Fruit fly (Drosophila melanogaster) S2 (cell line): ENCODE results near the gene Atg17.

Experiments
- CG8478 ChIP-seq: fragments of >200 bp; optimal IDR thresholded peaks from 2 replicates; lab custom pipeline; 2018
- CTCF ChIP-seq, 2 experiments: fragments of >200 bp; optimal IDR thresholded peaks; 2 replicates each; lab custom pipeline; 2018

Atg17 gene

dm6 chr3R:5672658-5673217 lies 3.2 kb downstream of the Atg17 start:
- TF ChIP-seq CTCF (optimal IDR thresholded peaks at IDR 0.05; lab: Kevin White, UChicago), result no peak
- TF ChIP-seq CG8478, result no peak

DNA sequence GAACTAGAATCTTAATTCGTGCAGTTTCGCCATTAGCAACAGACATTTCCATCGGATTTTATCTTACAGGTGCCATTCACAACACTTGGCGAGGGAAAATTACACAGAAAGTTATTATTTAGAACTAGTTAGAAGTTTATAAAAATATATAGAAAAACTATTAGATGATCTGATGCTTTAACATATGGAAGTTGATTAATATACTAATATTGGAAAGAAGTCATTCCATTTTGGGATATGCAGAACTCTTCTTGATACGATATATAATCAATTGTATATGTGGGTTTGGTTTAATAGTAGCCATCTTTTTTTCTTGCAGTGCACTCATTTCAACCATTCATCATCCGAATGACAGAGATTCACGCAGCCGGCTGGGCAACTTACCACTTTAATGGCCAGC lies 12.7 kb downstream of the Atg17 start:
- TF ChIP-seq CTCF (optimal IDR thresholded peaks at IDR 0.05; lab: Kevin White, UChicago) (no peak), CG8478 (no peak)

dm6 chr3R:5682921-5683748 lies 13.6 kb downstream of the Atg17 start:
- TF ChIP-seq CTCF (optimal IDR thresholded peaks at IDR 0.05; lab: Kevin White, UChicago) (no peak), CG8478 (no peak)

DNA sequence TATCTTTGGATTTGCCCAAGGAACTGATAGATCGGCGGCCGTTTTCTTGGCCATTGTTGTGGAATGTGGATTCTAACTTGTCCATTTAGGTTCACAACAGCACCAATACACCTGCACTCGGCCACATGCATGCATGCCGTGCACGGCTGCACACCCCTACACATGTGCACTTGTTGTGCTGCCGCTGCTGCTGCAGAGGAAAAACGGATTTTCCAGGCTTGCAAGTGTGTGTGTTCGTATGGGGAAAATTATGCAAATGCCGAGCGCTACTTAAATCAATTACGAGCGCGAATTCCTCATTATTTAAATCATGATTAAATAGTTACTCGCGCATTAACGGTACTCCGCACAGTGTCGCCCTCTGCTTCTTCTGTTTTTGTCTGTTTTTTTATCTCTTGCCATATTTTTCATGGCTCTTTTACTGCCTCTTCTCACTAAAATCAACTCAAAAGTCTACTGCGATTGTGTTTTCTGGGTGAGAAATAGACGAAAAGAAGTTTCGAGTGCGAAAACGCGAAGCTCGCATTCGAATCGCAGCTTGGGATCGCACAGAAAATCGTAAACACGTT lies 15.1 kb downstream of the Atg17 start:
- no peak for TF ChIP-seq CG8478
- no peak for TF ChIP-seq CTCF (optimal IDR thresholded peaks at IDR 0.05; lab: Kevin White, UChicago)

DNA sequence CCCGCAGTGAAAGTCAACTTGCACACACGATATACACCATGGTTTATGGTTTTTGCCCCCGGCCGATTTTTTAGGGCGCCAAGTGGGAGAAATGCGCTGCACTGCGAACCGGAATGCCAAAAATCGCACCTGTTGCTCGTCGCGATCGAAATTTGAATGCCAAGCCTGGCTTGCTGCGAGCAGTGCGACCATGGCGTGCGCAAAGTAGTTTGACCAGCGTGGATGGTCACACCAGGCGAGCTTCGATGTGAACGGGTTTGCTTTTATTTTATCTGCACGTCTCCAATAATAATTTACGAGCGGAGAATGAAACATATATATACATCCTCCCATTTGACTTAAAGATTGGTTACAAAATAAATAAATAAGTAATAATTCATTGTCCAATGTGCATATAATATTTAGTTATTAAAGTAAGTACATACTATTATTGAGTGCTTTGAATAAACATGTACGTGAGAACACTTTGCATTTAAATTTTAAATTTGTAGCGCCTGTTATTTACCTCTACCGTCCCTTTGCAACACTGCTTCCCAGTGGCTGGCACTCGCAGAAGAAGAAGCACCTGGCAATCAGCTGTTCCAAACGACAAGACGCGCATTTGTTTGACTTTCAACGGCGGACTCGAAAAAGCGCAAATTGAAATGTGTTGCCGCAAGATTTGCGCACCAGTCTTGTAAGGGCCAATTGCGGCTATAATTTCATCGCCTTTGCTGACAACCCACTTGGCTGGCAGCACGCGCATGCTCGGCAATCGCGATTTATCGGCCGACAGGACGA lies 15.9 kb downstream of the Atg17 start, which contains the start of the genes Rab23 and plx:
Rab23 (minus strand) TSS at position 166 of the 780 bp plus-strand sequence.
plx (plus strand) TSS at position 587 of the 780 bp plus-strand sequence.
- TF ChIP-seq CTCF (optimal IDR thresholded peaks at IDR 0.05; lab: Kevin White, UChicago), result peak in 1 of 2 experiments; percentile 27
- no peak for TF ChIP-seq CG8478

dm6 chr3R:5686049-5686757 lies 16.7 kb downstream of the Atg17 start:
- TF ChIP-seq CTCF (optimal IDR thresholded peaks at IDR 0.05; lab: Kevin White, UChicago) (no peak), CG8478 (no peak)

DNA sequence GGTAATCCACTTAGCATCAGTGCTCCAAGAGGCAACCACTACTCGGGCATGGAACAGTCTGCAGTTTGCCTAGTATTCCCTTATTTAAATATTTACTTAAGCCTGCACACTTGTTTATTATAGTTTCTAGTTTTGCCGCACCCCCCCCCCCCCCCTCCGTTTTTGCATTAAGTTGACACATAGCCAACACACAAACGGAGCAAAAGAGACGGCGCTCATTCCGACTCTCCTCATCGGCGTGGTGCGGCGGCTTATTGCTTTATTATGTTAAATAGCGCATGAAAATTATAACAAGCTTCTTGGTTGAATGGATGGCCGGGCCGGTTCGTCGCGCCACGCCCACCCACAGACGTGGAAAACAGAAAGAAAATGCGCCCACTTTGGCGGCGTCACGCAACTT lies 20.1 kb downstream of the Atg17 start:
- TF ChIP-seq CG8478 (no peak), CTCF (optimal IDR thresholded peaks at IDR 0.05; lab: Kevin White, UChicago) (no peak)

DNA sequence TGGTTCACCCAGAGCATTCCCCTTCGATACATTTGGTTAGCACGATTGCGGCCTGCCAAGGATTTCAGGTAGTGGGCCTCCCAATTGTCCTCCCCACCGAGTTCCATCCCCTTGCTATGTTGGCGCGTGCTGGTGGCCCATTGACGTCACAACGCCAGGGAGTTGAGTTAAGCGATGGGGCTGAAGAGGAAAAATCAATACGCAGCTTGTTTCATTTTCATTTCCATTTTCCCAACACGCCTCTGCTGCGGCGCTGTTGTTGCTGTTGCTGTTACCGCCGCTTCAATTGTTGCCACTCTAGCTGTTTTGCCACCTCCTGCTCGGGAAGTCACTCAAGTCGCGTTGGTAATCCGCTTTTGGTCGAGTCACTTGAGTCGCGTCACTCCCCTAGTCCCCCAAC lies 21.5 kb downstream of the Atg17 start:
- TF ChIP-seq CTCF (optimal IDR thresholded peaks at IDR 0.05; lab: Kevin White, UChicago), result no peak
- TF ChIP-seq CG8478, result no peak

DNA sequence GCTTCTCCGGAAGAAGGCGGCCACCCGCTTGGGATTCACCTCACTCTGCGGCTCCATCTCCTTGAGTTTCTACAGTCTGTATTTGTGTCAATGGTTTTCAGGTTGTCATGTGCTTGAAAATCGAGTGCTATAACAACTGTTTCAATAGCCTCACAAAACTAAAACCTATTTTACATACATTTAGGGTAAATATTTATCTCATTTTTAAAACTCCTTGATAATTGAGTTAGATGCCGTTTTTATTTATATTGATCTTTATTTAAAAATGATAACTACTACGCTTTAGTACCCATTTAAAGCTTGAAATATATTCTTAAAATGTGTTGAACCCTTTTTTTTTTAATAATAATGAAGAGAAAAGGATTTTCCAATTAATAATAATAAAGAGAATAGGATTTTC lies 23.7 kb downstream of the Atg17 start, which contains the start of gene CG2104:
CG2104 (minus strand) TSS at position 101 of the 400 bp plus-strand sequence.
- TF ChIP-seq CG8478 (no peak), CTCF (optimal IDR thresholded peaks at IDR 0.05; lab: Kevin White, UChicago) (no peak)

DNA sequence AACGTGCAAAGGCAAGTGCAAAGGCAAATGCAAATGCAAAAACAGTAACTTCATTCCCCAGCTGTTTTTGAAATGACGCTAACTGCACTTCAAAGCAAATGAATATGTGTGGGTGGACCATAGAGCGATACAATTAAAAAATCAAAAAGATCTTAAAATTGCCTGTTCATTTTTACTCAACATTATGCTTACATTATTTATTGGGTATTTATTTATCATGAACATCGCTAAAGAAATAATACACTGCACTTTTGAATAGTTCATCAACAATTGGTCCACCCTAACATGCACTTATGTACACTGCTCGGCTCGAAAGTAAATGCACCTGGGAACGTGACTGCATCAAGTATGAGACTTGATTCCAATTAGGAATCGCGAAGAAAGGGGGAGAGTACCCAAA lies 24.9 kb downstream of the Atg17 start:
- TF ChIP-seq CG8478 (no peak), CTCF (optimal IDR thresholded peaks at IDR 0.05; lab: Kevin White, UChicago) (no peak)

dm6 chr3R:5696384-5696783 lies 26.9 kb downstream of the Atg17 start:
- TF ChIP-seq CG8478, result no peak
- no peak for TF ChIP-seq CTCF (optimal IDR thresholded peaks at IDR 0.05; lab: Kevin White, UChicago)

- TF ChIP-seq CTCF (optimal IDR thresholded peaks at IDR 0.05; lab: Kevin White, UChicago) (no peak), CG8478 (no peak)
Measured at dm6 chr3R:5701104-5701503, 31.6 kb downstream of the Atg17 start.

DNA sequence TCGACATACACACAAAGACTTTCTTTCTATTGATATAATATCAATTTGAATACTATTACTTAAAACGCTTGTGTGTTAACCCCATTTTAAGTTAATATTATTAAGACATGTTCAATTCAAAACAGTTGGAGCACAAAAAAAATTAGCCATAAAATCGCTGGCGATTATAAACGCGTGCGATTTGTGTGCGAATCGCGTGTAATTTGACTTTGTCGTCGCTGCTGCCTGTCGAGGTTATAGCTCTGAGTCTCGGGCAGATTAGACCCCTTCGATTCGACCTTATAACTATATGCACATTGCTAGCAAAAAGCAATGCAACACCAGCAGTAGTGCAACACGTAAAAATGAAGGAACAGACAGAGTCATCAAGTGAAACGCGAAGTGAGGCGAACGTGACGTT lies 35.5 kb downstream of the Atg17 start:
- TF ChIP-seq CTCF (optimal IDR thresholded peaks at IDR 0.05; lab: Kevin White, UChicago), result no peak

DNA sequence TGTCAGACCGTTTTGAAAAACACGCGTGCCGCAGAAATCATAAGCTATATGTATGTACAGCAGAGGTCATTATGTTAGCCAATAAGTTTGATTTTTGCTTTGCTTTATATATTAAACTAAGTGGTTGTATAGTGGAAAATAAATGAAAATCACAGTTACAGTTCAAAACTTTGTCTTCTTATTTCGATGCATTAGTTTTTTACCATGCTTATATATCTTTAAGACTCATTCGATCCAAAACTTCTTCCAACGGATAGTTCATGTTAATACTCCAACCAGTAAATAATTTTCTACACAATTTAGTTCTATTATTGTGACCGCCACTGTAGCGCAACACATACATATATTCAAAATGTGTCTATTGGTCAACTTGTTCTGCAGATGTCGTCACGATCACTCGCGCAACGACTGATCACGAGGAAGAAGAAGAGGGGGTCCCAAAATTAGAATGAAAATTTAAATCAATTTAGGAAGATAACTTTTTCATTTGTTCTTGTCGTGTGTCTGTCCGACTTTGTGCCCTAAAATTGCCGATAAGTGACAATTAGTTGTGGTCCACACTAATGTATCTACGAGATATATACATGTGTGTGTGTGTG lies 36.1 kb downstream of the Atg17 start:
- TF ChIP-seq CG8478 (no peak), CTCF (optimal IDR thresholded peaks at IDR 0.05; lab: Kevin White, UChicago) (no peak)
